Worm (Caenorhabditis elegans) whole organism, L3 larva: ENCODE data around the gene ZC132.3.

Source experiments
- aly-2 ChIP-seq: fragments of 150-350 bp; optimal IDR thresholded peaks from 2 replicates; lab custom pipeline; 2014; ENCODE audit warnings: missing biosample characterization, missing genetic modification characterization
- egl-27 ChIP-seq: sonication (generic microtip); optimal IDR thresholded peaks from 4 replicates; lab custom pipeline; 2017; ENCODE audit warnings: missing biosample characterization, missing genetic modification reagents, missing genetic modification characterization
- lin-39 ChIP-seq: fragments of 150-350 bp; optimal IDR thresholded peaks from 2 replicates; lab custom pipeline; 2018; ENCODE audit warnings: missing biosample characterization, missing genetic modification reagents, missing genetic modification characterization
- nhr-23 ChIP-seq: fragments of 150-350 bp; optimal IDR thresholded peaks from 2 replicates; lab custom pipeline; 2014; ENCODE audit warnings: missing biosample characterization, missing genetic modification reagents, missing genetic modification characterization
- nhr-237 ChIP-seq: fragments of 150-350 bp; optimal IDR thresholded peaks from 2 replicates; lab custom pipeline; 2014; ENCODE audit warnings: missing biosample characterization, missing genetic modification characterization
- nhr-28 ChIP-seq: fragments of 150-350 bp; optimal IDR thresholded peaks from 2 replicates; lab custom pipeline; 2014; ENCODE audit warnings: missing biosample characterization, missing genetic modification characterization
- nhr-76 ChIP-seq: fragments of 150-350 bp; sonication (generic microtip); optimal IDR thresholded peaks from 5 replicates; lab custom pipeline; 2014; ENCODE audit warnings: missing biosample characterization, missing genetic modification characterization
- pha-4 ChIP-seq: fragments of 150-350 bp; optimal IDR thresholded peaks from 2 replicates; lab custom pipeline; 2014; ENCODE audit warnings: missing biosample characterization, missing genetic modification reagents, missing genetic modification characterization
- pqm-1 ChIP-seq: fragments of 150-350 bp; optimal IDR thresholded peaks from 2 replicates; lab custom pipeline; 2017; ENCODE audit warnings: missing biosample characterization, missing genetic modification characterization, inconsistent platforms
- snpc-4 ChIP-seq: fragments of 150-350 bp; optimal IDR thresholded peaks from 2 replicates; lab custom pipeline; 2014; ENCODE audit warnings: missing biosample characterization, missing genetic modification characterization
- unc-39 ChIP-seq: sonication (generic microtip); optimal IDR thresholded peaks from 4 replicates; lab custom pipeline; 2017; ENCODE audit warnings: missing biosample characterization, missing genetic modification characterization
- ztf-11 ChIP-seq: fragments of 150-350 bp; optimal IDR thresholded peaks from 2 replicates; lab custom pipeline; 2014; ENCODE audit warnings: missing biosample characterization, missing genetic modification characterization

DNA sequence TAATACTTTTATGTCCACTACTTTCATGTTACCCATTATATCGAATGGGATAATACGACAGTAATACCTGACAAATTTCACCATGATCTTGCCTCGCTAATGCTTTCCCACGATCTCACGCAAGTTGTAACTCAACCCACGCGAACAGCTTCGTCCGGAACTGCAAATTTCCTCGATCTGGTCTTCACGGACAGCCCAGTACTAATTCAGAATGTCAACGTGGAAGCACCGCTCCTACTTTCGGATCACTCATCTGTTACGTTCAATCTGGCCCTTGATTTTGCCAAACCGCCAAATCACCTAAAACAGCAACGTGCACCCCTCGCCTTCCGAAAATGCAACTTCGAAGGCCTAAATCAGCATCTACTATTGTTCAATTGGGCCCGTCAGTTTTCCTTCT is 26.3 kb downstream of the ZC132.3 start:
- no peak for TF ChIP-seq nhr-28 (tag; lab: Kevin White, UChicago)
- no peak for TF ChIP-seq pqm-1 (tag; lab: Kevin White, UChicago)
- TF ChIP-seq lin-39 (tag; lab: Kevin White, UChicago) = no peak
- TF ChIP-seq unc-39 = no peak
- no peak for TF ChIP-seq pha-4 (tag; lab: Kevin White, UChicago)
- no peak for TF ChIP-seq snpc-4 (tag; lab: Kevin White, UChicago)
- TF ChIP-seq nhr-76 (tag; lab: Kevin White, UChicago) = no peak
- TF ChIP-seq nhr-23 (tag; lab: Kevin White, UChicago) = no peak
- TF ChIP-seq aly-2 (tag; lab: Kevin White, UChicago) = no peak
- no peak for TF ChIP-seq egl-27 (tag; lab: Kevin White, UChicago)
- TF ChIP-seq ztf-11 (tag; lab: Kevin White, UChicago) = no peak
- TF ChIP-seq nhr-237 (tag; lab: Kevin White, UChicago) = no peak
